Fruit fly (Drosophila melanogaster) whole organism, prepupa: Measurements from ENCODE around the gene Ppr-Y.

Source experiments
- CG31627 ChIP-seq: fragments of 200-800 bp; sonication (Bioruptor generic); optimal IDR thresholded peaks from 3 replicates; lab custom pipeline; 2016; ENCODE audit warnings: missing biosample characterization, missing genetic modification characterization
- Sox102F ChIP-seq: fragments of 200-800 bp; sonication (Bioruptor generic); optimal IDR thresholded peaks from 2 replicates; lab custom pipeline; 2016; ENCODE audit warnings: missing biosample characterization, mild to moderate bottlenecking, missing genetic modification characterization
- acj6 ChIP-seq: fragments of 200-800 bp; sonication (Bioruptor generic); optimal IDR thresholded peaks from 3 replicates; lab custom pipeline; 2016; ENCODE audit warnings: missing biosample characterization, missing genetic modification characterization
- dsx ChIP-seq: fragments of 200-800 bp; optimal IDR thresholded peaks from 3 replicates; lab custom pipeline; 2019; ENCODE audit warnings: missing biosample characterization, mild to moderate bottlenecking, missing genetic modification characterization, moderate library complexity; ENCODE audit not compliant: poor library complexity, severe bottlenecking

Ppr-Y gene

DNA sequence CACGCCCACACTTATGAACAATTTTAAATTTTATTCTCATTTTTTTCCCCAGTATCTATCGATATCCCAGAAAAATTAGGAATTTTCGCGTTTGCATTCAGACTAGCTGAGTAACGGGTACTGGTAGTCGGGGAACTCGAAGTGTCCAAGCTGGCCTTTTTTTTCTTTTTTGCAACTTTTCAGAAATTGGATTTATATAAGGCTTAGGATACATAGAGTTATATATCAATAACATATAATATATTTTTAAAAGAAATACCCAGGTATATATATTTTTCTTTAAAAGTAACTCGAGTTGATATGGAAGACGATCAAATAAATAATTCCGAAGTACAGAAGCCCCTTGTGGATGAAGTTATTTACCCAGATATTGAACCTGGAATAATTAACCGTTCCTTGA is at the start of gene Ppr-Y:
Gene Ppr-Y, plus strand, starts transcription at position 301 of the 400 bp plus-strand sequence.
- TF ChIP-seq acj6 = no peak
- no peak for TF ChIP-seq dsx (GFP tag; lab: Kevin White, UChicago)
- TF ChIP-seq Sox102F (GFP tag; lab: Kevin White, UChicago) = no peak
- no peak for TF ChIP-seq CG31627
- TF ChIP-seq, all 60 proteins: peak for 0
